Worm (Caenorhabditis elegans) whole organism, young adult: ENCODE results near the gene C34D1.4.

Experiments
- B0035.1 ChIP-seq: sonication (generic microtip); optimal IDR thresholded peaks from 2 replicates; lab custom pipeline; 2016; ENCODE audit warnings: missing genetic modification characterization, mild to moderate bottlenecking, missing compliant biosample characterization, missing genotype, missing genetic modification reagents
- F22D6.2 ChIP-seq: sonication (generic microtip); optimal IDR thresholded peaks from 2 replicates; lab custom pipeline; 2016; ENCODE audit warnings: mild to moderate bottlenecking, missing genetic modification characterization, missing compliant biosample characterization
- F33H1.4 ChIP-seq: fragments of 200-800 bp; sonication (Bioruptor generic); IDR thresholded peaks from 2 replicates; pipeline ENCODE4 v1.3.6; 2022; ENCODE audit warnings: missing genetic modification reagents, missing genetic modification characterization, missing compliant biosample characterization
- K11D2.4 ChIP-seq: fragments of 200-800 bp; sonication (Bioruptor generic); IDR thresholded peaks from 2 replicates; pipeline ENCODE4 v1.3.6; 2022; ENCODE audit warnings: missing genetic modification reagents, missing genetic modification characterization, missing compliant biosample characterization
- T26A5.8 ChIP-seq: sonication (generic microtip); optimal IDR thresholded peaks from 2 replicates; lab custom pipeline; 2016; ENCODE audit warnings: missing genetic modification characterization, missing compliant biosample characterization
- ama-1 ChIP-seq, 3 experiments: fragments of 150-350 bp in 1 of 3; sonication (generic microtip) in 2 of 3; optimal IDR thresholded peaks; 2 replicates each; lab custom pipeline; 2014 to 2018; ENCODE audit warnings: missing biosample characterization in 2 of 3, missing genetic modification characterization in 2 of 3, missing genetic modification reagents in 2 of 3
- aptf-2 ChIP-seq: fragments of 200-800 bp; sonication (Bioruptor generic); conservative IDR thresholded peaks from 2 replicates; pipeline ENCODE4 v1.3.6; 2022; ENCODE audit warnings: missing genetic modification reagents, missing genetic modification characterization, missing compliant biosample characterization
- bed-1 ChIP-seq: fragments of 200-800 bp; sonication (Bioruptor generic); IDR thresholded peaks from 2 replicates; pipeline ENCODE4 v1.3.6; 2022; ENCODE audit warnings: missing genetic modification reagents, missing genetic modification characterization, missing compliant biosample characterization
- ccch-3 ChIP-seq: fragments of 200-800 bp; sonication (Bioruptor generic); optimal IDR thresholded peaks from 2 replicates; lab custom pipeline; 2018; ENCODE audit warnings: mild to moderate bottlenecking, missing genetic modification characterization, missing compliant biosample characterization
- cebp-2 ChIP-seq: fragments of 200-800 bp; sonication (Bioruptor generic); IDR thresholded peaks from 2 replicates; pipeline ENCODE4 v1.3.6; 2022; ENCODE audit warnings: missing genetic modification characterization, missing compliant biosample characterization
- ceh-100 ChIP-seq: fragments of 200-800 bp; sonication (Bioruptor generic); IDR thresholded peaks from 2 replicates; pipeline ENCODE4 v1.3.6; 2022; ENCODE audit warnings: missing genetic modification reagents, missing genetic modification characterization, missing compliant biosample characterization
- ceh-40 ChIP-seq: fragments of 200-800 bp; sonication (Bioruptor generic); IDR thresholded peaks from 2 replicates; pipeline ENCODE4 v1.3.6; 2022; ENCODE audit warnings: missing genetic modification characterization, missing compliant biosample characterization
- chd-7 ChIP-seq: sonication (generic microtip); optimal IDR thresholded peaks from 2 replicates; lab custom pipeline; 2016; ENCODE audit warnings: mild to moderate bottlenecking, missing genetic modification characterization, moderate library complexity, missing compliant biosample characterization
- die-1 ChIP-seq: sonication (generic microtip); optimal IDR thresholded peaks from 2 replicates; lab custom pipeline; 2016; ENCODE audit warnings: missing genotype, mild to moderate bottlenecking, missing genetic modification characterization, missing compliant biosample characterization
- dox-1 ChIP-seq: fragments of 200-800 bp; sonication (Bioruptor generic); IDR thresholded peaks from 2 replicates; pipeline ENCODE4 v1.3.6; 2022; ENCODE audit warnings: missing genetic modification reagents, missing genetic modification characterization, missing compliant biosample characterization
- dpff-1 ChIP-seq: sonication (generic microtip); optimal IDR thresholded peaks from 2 replicates; lab custom pipeline; 2017; ENCODE audit warnings: mild to moderate bottlenecking, missing genetic modification characterization, missing compliant biosample characterization
- efl-1 ChIP-seq: fragments of 150-350 bp; optimal IDR thresholded peaks from 2 replicates; lab custom pipeline; 2014; ENCODE audit warnings: missing biosample characterization, missing genetic modification reagents, missing genetic modification characterization
- egl-18 ChIP-seq: fragments of 200-800 bp; sonication (Bioruptor generic); IDR thresholded peaks from 2 replicates; pipeline ENCODE4 v1.3.6; 2022; ENCODE audit warnings: missing genetic modification reagents, missing genetic modification characterization, missing compliant biosample characterization
- egrh-3 ChIP-seq: fragments of 200-800 bp; sonication (Bioruptor generic); IDR thresholded peaks from 2 replicates; pipeline ENCODE4 v1.3.6; 2022; ENCODE audit warnings: missing genetic modification reagents, missing genetic modification characterization, missing compliant biosample characterization
- fkh-3 ChIP-seq: sonication (generic microtip); optimal IDR thresholded peaks from 2 replicates; lab custom pipeline; 2016; ENCODE audit warnings: mild to moderate bottlenecking, missing genetic modification characterization, missing compliant biosample characterization
- hrde-1 ChIP-seq: sonication (generic microtip); optimal IDR thresholded peaks from 2 replicates; lab custom pipeline; 2016; ENCODE audit warnings: missing genetic modification characterization, mild to moderate bottlenecking, missing compliant biosample characterization, moderate library complexity, missing genotype, missing genetic modification reagents, borderline replicate concordance
- lag-1 ChIP-seq: fragments of 200-800 bp; sonication (Bioruptor generic); IDR thresholded peaks from 2 replicates; pipeline ENCODE4 v1.3.6; 2022; ENCODE audit warnings: missing genetic modification reagents, missing genetic modification characterization, missing compliant biosample characterization
- let-607 ChIP-seq, 2 experiments: fragments of 200-800 bp in 1 of 2; sonication (Bioruptor generic) in 1 of 2; sonication (generic microtip) in 1 of 2; optimal IDR thresholded peaks; 2 replicates each; lab custom pipeline; 2016 to 2018; ENCODE audit warnings: mild to moderate bottlenecking in 2 of 2, missing compliant biosample characterization in 2 of 2, missing genetic modification characterization in 2 of 2, moderate library complexity in 2 of 2, missing genotype in 1 of 2
- lin-35 ChIP-seq, 3 experiments: fragments of 150-350 bp in 2 of 3; sonication (generic microtip) in 1 of 3; optimal IDR thresholded peaks; 2 replicates each; lab custom pipeline; 2014 to 2018; ENCODE audit warnings: missing biosample characterization in 3 of 3, missing genetic modification characterization in 3 of 3, missing genetic modification reagents in 3 of 3
- lir-1 ChIP-seq: fragments of 200-800 bp; sonication (Bioruptor generic); conservative IDR thresholded peaks from 2 replicates; pipeline ENCODE4 v1.3.6; 2022; ENCODE audit warnings: missing genetic modification reagents, missing genetic modification characterization, missing compliant biosample characterization
- nfya-2 ChIP-seq: fragments of 200-800 bp; sonication (Bioruptor generic); IDR thresholded peaks from 2 replicates; pipeline ENCODE4 v1.3.6; 2022; ENCODE audit warnings: missing genetic modification reagents, missing genetic modification characterization, missing compliant biosample characterization
- pbrm-1 ChIP-seq: fragments of 200-800 bp; sonication (Bioruptor generic); IDR thresholded peaks from 2 replicates; pipeline ENCODE4 v1.3.6; 2022; ENCODE audit warnings: missing genetic modification reagents, missing genetic modification characterization, missing compliant biosample characterization
- tbx-9 ChIP-seq: sonication (generic microtip); optimal IDR thresholded peaks from 2 replicates; lab custom pipeline; 2016; ENCODE audit warnings: borderline replicate concordance, missing genetic modification characterization, inconsistent platforms, missing compliant biosample characterization
- unc-130 ChIP-seq: sonication (generic microtip); optimal IDR thresholded peaks from 2 replicates; lab custom pipeline; 2016; ENCODE audit warnings: missing genetic modification reagents, missing genetic modification characterization, missing compliant biosample characterization
- unc-62 ChIP-seq: fragments of 150-350 bp; optimal IDR thresholded peaks from 2 replicates; lab custom pipeline; 2014; ENCODE audit warnings: missing biosample characterization, missing genetic modification reagents, missing genetic modification characterization
- xnd-1 ChIP-seq: sonication (generic microtip); optimal IDR thresholded peaks from 2 replicates; lab custom pipeline; 2016; ENCODE audit warnings: missing genotype, missing genetic modification reagents, missing genetic modification characterization, missing compliant biosample characterization
- zim-3 ChIP-seq: sonication (generic microtip); optimal IDR thresholded peaks from 2 replicates; lab custom pipeline; 2017; ENCODE audit warnings: mild to moderate bottlenecking, missing genetic modification characterization, moderate library complexity, missing compliant biosample characterization

C34D1.4 gene

DNA sequence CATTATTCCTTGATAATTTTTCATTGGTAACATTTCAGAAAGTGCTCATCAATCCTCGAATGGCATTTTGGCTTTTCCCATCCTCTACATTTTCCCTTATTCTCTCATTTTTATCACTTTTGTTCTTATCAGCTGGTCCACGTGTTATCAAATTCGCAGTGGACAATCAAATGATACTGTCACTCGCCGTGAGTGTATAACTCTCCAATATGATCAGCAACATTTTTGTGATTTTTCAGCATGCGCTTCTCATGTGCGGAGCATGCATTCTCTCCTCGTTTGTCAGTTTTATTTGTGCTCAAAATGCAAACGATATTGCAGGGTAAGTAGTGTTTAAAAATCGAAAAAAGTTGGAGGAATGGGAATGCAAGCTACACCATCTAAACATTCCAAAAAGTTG lies 46.5 kb downstream of the C34D1.4 start (continued):
- TF ChIP-seq egrh-3 (no peak), fkh-3 (tag; lab: Kevin White, UChicago) (no peak), aptf-2 (GFP tag; lab: Robert Waterston, UW) (no peak)

DNA sequence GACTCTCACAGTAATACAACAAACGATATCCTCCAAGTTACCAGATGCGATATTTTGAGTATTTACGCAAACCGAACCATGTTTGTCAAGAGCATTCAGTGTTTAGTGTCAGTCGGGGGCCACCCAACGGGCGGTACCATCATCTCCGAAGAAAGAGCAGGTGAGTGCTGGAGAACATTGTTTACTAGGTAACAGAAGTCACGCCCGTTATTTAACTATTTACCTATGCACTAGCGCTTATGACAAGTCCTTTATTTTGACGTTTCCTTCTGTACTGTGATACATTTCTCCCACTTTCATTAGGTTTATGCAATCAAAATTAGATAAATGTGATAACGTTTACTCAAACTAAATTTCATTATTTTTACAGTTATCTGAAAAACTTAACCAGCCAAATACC lies 49.5 kb downstream of the C34D1.4 start, which contains the start of gene F57B1.6:
F57B1.6 (plus strand) TSS at position 79 of the 400 bp plus-strand sequence.
- no peak for TF ChIP-seq F22D6.2 (tag; lab: Kevin White, UChicago)
- no peak for TF ChIP-seq let-607 (tag; optimal IDR thresholded peaks at IDR 0.05; lab: Kevin White, UChicago)
- no peak for TF ChIP-seq nfya-2
- TF ChIP-seq hrde-1 (tag; lab: Kevin White, UChicago): no peak
- TF ChIP-seq xnd-1 (tag; lab: Kevin White, UChicago): no peak
- no peak for TF ChIP-seq egrh-3
- TF ChIP-seq pbrm-1: no peak
- TF ChIP-seq ama-1 (optimal IDR thresholded peaks at IDR 0.05; lab: Kevin White, UChicago): no peak
- no peak for TF ChIP-seq ama-1 (GFP tag; optimal IDR thresholded peaks at IDR 0.05; lab: Kevin White, UChicago)
- TF ChIP-seq dpff-1 (tag; lab: Kevin White, UChicago): no peak
- no peak for TF ChIP-seq tbx-9
- no peak for TF ChIP-seq dox-1 (GFP tag; lab: Robert Waterston, UW)
- no peak for TF ChIP-seq lin-35 (GFP tag; optimal IDR thresholded peaks at IDR 0.05; lab: Kevin White, UChicago)
- TF ChIP-seq bed-1 (GFP tag; lab: Robert Waterston, UW): no peak
- no peak for TF ChIP-seq unc-130 (GFP tag; lab: Kevin White, UChicago)
- no peak for TF ChIP-seq unc-62 (GFP tag; lab: Kevin White, UChicago)
- TF ChIP-seq ceh-100 (GFP tag; lab: Robert Waterston, UW): no peak
- TF ChIP-seq zim-3 (tag; lab: Kevin White, UChicago): no peak
- TF ChIP-seq ceh-40 (GFP tag; lab: Robert Waterston, UW): no peak

DNA sequence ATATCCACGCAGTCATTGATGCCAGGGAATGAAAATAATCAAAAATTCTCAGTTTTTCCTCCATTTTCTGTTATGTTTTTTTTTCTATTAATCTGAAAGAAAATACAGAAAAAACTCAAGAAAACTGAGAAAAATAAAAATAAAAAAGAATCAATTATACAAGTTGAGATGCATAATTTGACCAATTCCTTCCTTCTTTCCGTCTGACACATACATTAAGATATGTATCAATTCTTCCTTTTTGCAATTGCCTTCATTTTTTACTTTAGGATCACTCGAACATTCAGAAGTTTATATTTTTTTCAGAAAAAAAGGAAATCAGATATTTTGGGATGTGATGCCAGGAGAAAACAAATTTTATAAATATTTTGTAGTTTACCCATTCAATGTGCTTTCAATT lies 51.7 kb downstream of the C34D1.4 start, which contains the start of gene F57B1.5:
F57B1.5 (plus strand) TSS at position 301 of the 400 bp plus-strand sequence.
- TF ChIP-seq die-1 (tag; lab: Kevin White, UChicago): no peak
- TF ChIP-seq egl-18 (GFP tag; lab: Robert Waterston, UW): no peak
- TF ChIP-seq pbrm-1: no peak
- no peak for TF ChIP-seq lir-1 (GFP tag; lab: Robert Waterston, UW)
- TF ChIP-seq F33H1.4 (GFP tag; lab: Robert Waterston, UW): no peak
- no peak for TF ChIP-seq efl-1 (GFP tag; lab: Kevin White, UChicago)
- TF ChIP-seq let-607 (tag; optimal IDR thresholded peaks at IDR 0.05; lab: Kevin White, UChicago): no peak
- no peak for TF ChIP-seq K11D2.4 (GFP tag; lab: Robert Waterston, UW)
- no peak for TF ChIP-seq ccch-3 (GFP tag; lab: Kevin White, UChicago)
- TF ChIP-seq B0035.1 (tag; lab: Kevin White, UChicago): no peak
- no peak for TF ChIP-seq lag-1 (GFP tag; lab: Robert Waterston, UW)
- no peak for TF ChIP-seq chd-7 (tag; lab: Kevin White, UChicago)
- TF ChIP-seq T26A5.8 (tag; lab: Kevin White, UChicago): no peak
- no peak for TF ChIP-seq tbx-9
- no peak for TF ChIP-seq cebp-2 (GFP tag; lab: Robert Waterston, UW)
